Fruit fly (Drosophila melanogaster): Measurements from ENCODE around the gene r-cup.

The r-cup gene

DNA sequence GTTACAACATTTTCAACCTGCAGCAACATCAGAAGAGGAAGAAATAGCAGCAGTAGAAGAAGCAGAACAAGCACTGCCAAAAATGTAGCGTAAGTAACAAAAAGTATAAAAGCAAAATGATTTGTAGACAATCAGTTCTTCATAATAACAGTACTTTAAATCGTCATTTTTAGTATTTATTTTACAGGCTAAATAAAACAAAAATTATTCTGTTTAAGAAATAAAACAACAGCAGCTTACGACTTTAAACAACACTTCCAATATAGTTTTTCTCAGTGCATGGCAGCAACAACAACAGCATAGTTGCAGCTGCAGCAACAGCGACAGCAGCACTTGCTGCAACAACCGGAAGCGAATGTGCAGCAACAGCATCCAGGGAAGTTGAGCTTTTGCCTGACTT lies 15.1 kb downstream of the r-cup start:
- TF ChIP-seq OdsH (GFP tag; optimal IDR thresholded peaks at IDR 0.05), result no peak
- TF ChIP-seq tai (GFP tag; optimal IDR thresholded peaks at IDR 0.05), result no peak
- TF ChIP-seq foxo (GFP tag; optimal IDR thresholded peaks at IDR 0.05), result no peak
- no peak for TF ChIP-seq h (GFP tag; optimal IDR thresholded peaks at IDR 0.05)
- TF ChIP-seq ey (GFP tag; optimal IDR thresholded peaks at IDR 0.05), result no peak
- no peak for TF ChIP-seq dl (GFP tag; optimal IDR thresholded peaks at IDR 0.05; ENCODE audit: insufficient read depth in 1 of 2, partially characterized antibody in 2 of 2)
- no peak for TF ChIP-seq sv (GFP tag; optimal IDR thresholded peaks at IDR 0.05)
- no peak for TF ChIP-seq Dfd (GFP tag; optimal IDR thresholded peaks at IDR 0.05)
- no peak for TF ChIP-seq rgr (GFP tag; optimal IDR thresholded peaks at IDR 0.05)
- no peak for TF ChIP-seq lola (GFP tag; optimal IDR thresholded peaks at IDR 0.05)
- TF ChIP-seq psq (GFP tag; optimal IDR thresholded peaks at IDR 0.05), result no peak
- no peak for TF ChIP-seq CG32264 (GFP tag; optimal IDR thresholded peaks at IDR 0.05)
- no peak for TF ChIP-seq fru (GFP tag; optimal IDR thresholded peaks at IDR 0.05)

DNA sequence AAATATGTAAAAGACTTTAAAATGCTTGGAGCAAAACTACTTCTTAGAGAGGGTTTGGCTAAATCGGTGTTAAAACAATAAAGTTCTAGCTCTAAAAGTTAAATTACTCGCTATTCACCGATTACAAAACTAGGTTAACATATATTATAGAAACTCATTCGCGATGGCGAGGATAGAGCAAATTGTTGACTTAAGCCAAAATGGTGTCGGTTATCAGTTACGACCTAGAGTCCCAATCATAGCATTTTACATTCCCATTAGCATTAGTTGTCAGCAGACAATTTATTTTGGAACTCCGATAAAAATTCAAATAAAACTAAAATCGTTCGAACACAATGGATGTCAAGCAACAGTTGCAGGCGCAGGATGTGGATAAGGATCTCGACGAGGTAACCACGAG lies 41.3 kb downstream of the r-cup start, which contains the start of gene CG11666:
Gene CG11666, plus strand, starts transcription at position 301 of the 400 bp plus-strand sequence.
- TF ChIP-seq pan (optimal IDR thresholded peaks at IDR 0.05) (no peak), Mio (GFP tag; optimal IDR thresholded peaks at IDR 0.05) (no peak), HLH106 (tag; optimal IDR thresholded peaks at IDR 0.05) (no peak), jim (GFP tag; optimal IDR thresholded peaks at IDR 0.05) (no peak), Hr78 (GFP tag; optimal IDR thresholded peaks at IDR 0.05) (no peak), woc (GFP tag; optimal IDR thresholded peaks at IDR 0.05) (no peak), GATAd (GFP tag; optimal IDR thresholded peaks at IDR 0.05) (no peak), tai (GFP tag; optimal IDR thresholded peaks at IDR 0.05) (no peak), sage (GFP tag; optimal IDR thresholded peaks at IDR 0.05) (no peak), Vsx2 (GFP tag; optimal IDR thresholded peaks at IDR 0.05; ENCODE audit: partially characterized antibody) (no peak), Hnf4 (GFP tag; optimal IDR thresholded peaks at IDR 0.05) (no peak), dl (GFP tag; optimal IDR thresholded peaks at IDR 0.05; ENCODE audit: insufficient read depth in 1 of 2, partially characterized antibody in 2 of 2) (no peak)

DNA sequence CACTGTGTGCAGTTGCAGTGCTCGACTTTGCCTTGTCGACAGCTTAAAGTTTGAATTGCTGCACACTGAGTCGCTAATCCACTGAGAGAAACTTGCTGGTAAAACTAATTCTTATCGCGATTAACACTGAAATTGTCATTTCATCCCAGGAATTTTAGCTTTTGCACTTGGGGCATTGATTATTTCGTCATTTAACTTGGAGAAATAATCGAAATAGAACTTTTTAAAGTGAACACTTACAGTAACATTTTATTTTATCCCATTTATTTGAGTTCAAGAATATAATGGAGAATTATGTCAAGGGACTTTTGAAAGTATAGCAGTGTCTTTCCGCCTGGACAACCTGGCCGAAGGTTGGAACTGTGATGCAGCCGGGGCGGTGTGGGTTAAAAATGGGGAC lies 47.7 kb downstream of the r-cup start, which contains the start of gene CG44426:
Gene CG44426, plus strand, starts transcription at position 301 of the 400 bp plus-strand sequence.
- TF ChIP-seq pan (optimal IDR thresholded peaks at IDR 0.05) (no peak), Hr78 (GFP tag; optimal IDR thresholded peaks at IDR 0.05) (no peak), CrebA (GFP tag; optimal IDR thresholded peaks at IDR 0.05; ENCODE audit: borderline replicate concordance) (no peak), Mio (GFP tag; optimal IDR thresholded peaks at IDR 0.05) (no peak), dsf (GFP tag; optimal IDR thresholded peaks at IDR 0.05; ENCODE audit: borderline replicate concordance) (no peak), psq (GFP tag; optimal IDR thresholded peaks at IDR 0.05) (no peak), usp (GFP tag; optimal IDR thresholded peaks at IDR 0.05) (no peak), foxo (GFP tag; optimal IDR thresholded peaks at IDR 0.05) (no peak), Dif (GFP tag; optimal IDR thresholded peaks at IDR 0.05; ENCODE audit: partially characterized antibody) (no peak), Hnf4 (GFP tag; optimal IDR thresholded peaks at IDR 0.05) (no peak), Vsx2 (GFP tag; optimal IDR thresholded peaks at IDR 0.05; ENCODE audit: partially characterized antibody) (no peak), tai (GFP tag; optimal IDR thresholded peaks at IDR 0.05) (no peak), GATAd (GFP tag; optimal IDR thresholded peaks at IDR 0.05) (no peak), br (GFP tag; optimal IDR thresholded peaks at IDR 0.05) (no peak), CG32264 (GFP tag; optimal IDR thresholded peaks at IDR 0.05) (no peak), rgr (GFP tag; optimal IDR thresholded peaks at IDR 0.05) (no peak), dl (GFP tag; optimal IDR thresholded peaks at IDR 0.05; ENCODE audit: insufficient read depth in 1 of 2, partially characterized antibody in 2 of 2) (no peak), Sp1 (GFP tag; optimal IDR thresholded peaks at IDR 0.05) (no peak)
